Fruit fly (Drosophila melanogaster) whole organism, embryonic: ENCODE data around the gene CG11970.

Experiments
- CG10366 ChIP-seq: fragments of 200-800 bp; sonication (Bioruptor generic); IDR thresholded peaks from 2 replicates; pipeline ENCODE4 v1.3.6; 2022; ENCODE audit warnings: missing biosample characterization, missing genetic modification characterization
- CG11695 ChIP-seq: fragments of 200-800 bp; sonication (Bioruptor generic); IDR thresholded peaks from 3 replicates; pipeline ENCODE4 v1.3.6; 2022; ENCODE audit warnings: missing biosample characterization, missing genetic modification characterization
- CG13624 ChIP-seq: fragments of 200-800 bp; sonication (Bioruptor generic); optimal IDR thresholded peaks from 2 replicates; lab custom pipeline; 2016; ENCODE audit warnings: missing biosample characterization, missing genetic modification characterization
- CG14667 ChIP-seq: fragments of 200-800 bp; sonication (Bioruptor generic); IDR thresholded peaks from 2 replicates; pipeline ENCODE4 v1.3.6; 2022; ENCODE audit warnings: missing biosample characterization, missing genetic modification characterization
- CG14965 ChIP-seq: fragments of 200-800 bp; sonication (Bioruptor generic); optimal IDR thresholded peaks from 2 replicates; lab custom pipeline; 2016; ENCODE audit warnings: missing biosample characterization, missing genetic modification characterization, borderline replicate concordance
- CG15011 ChIP-seq: fragments of 200-800 bp; sonication (Bioruptor generic); optimal IDR thresholded peaks from 3 replicates; lab custom pipeline; 2018; ENCODE audit warnings: missing biosample characterization, mild to moderate bottlenecking, missing genetic modification characterization
- CG16779 ChIP-seq: fragments of 200-800 bp; sonication (Bioruptor generic); IDR thresholded peaks from 2 replicates; pipeline ENCODE4 v1.3.6; 2022; ENCODE audit warnings: missing biosample characterization, missing genetic modification characterization
- CG17912 ChIP-seq: fragments of 200-800 bp; sonication (Bioruptor generic); optimal IDR thresholded peaks from 2 replicates; lab custom pipeline; 2018; ENCODE audit warnings: missing biosample characterization, mild to moderate bottlenecking, missing genetic modification characterization
- CG2199 ChIP-seq: fragments of 200-800 bp; sonication (Bioruptor generic); IDR thresholded peaks from 3 replicates; pipeline ENCODE4 v1.3.6; 2022; ENCODE audit warnings: missing biosample characterization, missing genetic modification characterization
- CG4820 ChIP-seq: fragments of 200-800 bp; sonication (Bioruptor generic); optimal IDR thresholded peaks from 3 replicates; lab custom pipeline; 2016; ENCODE audit warnings: missing biosample characterization, missing genetic modification characterization
- CG7839 ChIP-seq: fragments of 200-800 bp; sonication (Bioruptor generic); optimal IDR thresholded peaks from 3 replicates; lab custom pipeline; 2018; ENCODE audit warnings: missing biosample characterization, mild to moderate bottlenecking, missing genetic modification characterization, moderate library complexity
- CG7963 ChIP-seq: fragments of 200-800 bp; sonication (Bioruptor generic); IDR thresholded peaks from 3 replicates; pipeline ENCODE4 v1.3.6; 2022; ENCODE audit warnings: missing biosample characterization, missing genetic modification characterization; ENCODE audit not compliant: partially characterized antibody
- CG8924 ChIP-seq: fragments of 200-800 bp; optimal IDR thresholded peaks from 3 replicates; lab custom pipeline; 2019; ENCODE audit warnings: missing biosample characterization, mild to moderate bottlenecking, missing genetic modification characterization, moderate library complexity
- CG8944 ChIP-seq: fragments of 200-800 bp; sonication (Bioruptor generic); optimal IDR thresholded peaks from 3 replicates; lab custom pipeline; 2016; ENCODE audit warnings: missing biosample characterization, missing genetic modification characterization
- CG9797 ChIP-seq: fragments of 200-800 bp; sonication (Bioruptor generic); optimal IDR thresholded peaks from 3 replicates; lab custom pipeline; 2018; ENCODE audit warnings: missing biosample characterization, mild to moderate bottlenecking, missing genetic modification characterization
- CG9932 ChIP-seq: fragments of 200-800 bp; sonication (Bioruptor generic); IDR thresholded peaks from 2 replicates; pipeline ENCODE4 v1.3.6; 2022; ENCODE audit warnings: missing biosample characterization, missing genetic modification characterization
- CTCF ChIP-seq: fragments of 200-800 bp; sonication (Bioruptor generic); optimal IDR thresholded peaks from 2 replicates; lab custom pipeline; 2017; ENCODE audit warnings: missing biosample characterization, mild to moderate bottlenecking, missing genetic modification characterization, moderate library complexity
- D ChIP-seq, 2 experiments: fragments of 200-800 bp in 1 of 2; fragments of >200 bp in 1 of 2; sonication (Bioruptor generic) in 1 of 2; optimal IDR thresholded peaks; 2 replicates in 1 of 2; 3 replicates in 1 of 2; lab custom pipeline; 2017; ENCODE audit warnings: mild to moderate bottlenecking in 1 of 2, missing biosample characterization in 1 of 2, missing genetic modification characterization in 1 of 2, missing genetic modification reagents in 1 of 2
- Drgx ChIP-seq: fragments of 200-800 bp; sonication (Bioruptor generic); IDR thresholded peaks from 2 replicates; pipeline ENCODE4 v1.3.6; 2022; ENCODE audit warnings: missing biosample characterization, missing genetic modification characterization
- Eip74EF ChIP-seq, 2 experiments: fragments of 200-800 bp in 1 of 2; fragments of >200 bp in 1 of 2; sonication (Bioruptor generic) in 1 of 2; optimal IDR thresholded peaks; 2 replicates each; lab custom pipeline; 2017 to 2019; ENCODE audit warnings: missing biosample characterization in 2 of 2, missing genetic modification characterization in 2 of 2, mild to moderate bottlenecking in 1 of 2, moderate library complexity in 1 of 2
- HHEX ChIP-seq: fragments of 200-800 bp; sonication (Bioruptor generic); optimal IDR thresholded peaks from 3 replicates; lab custom pipeline; 2017; ENCODE audit warnings: missing biosample characterization, mild to moderate bottlenecking, missing genetic modification characterization, missing genetic modification reagents
- HLH4C ChIP-seq: fragments of 200-800 bp; sonication (Bioruptor generic); IDR thresholded peaks from 3 replicates; pipeline ENCODE4 v1.3.6; 2022; ENCODE audit warnings: missing biosample characterization, missing genetic modification characterization; ENCODE audit not compliant: partially characterized antibody
- Hr3 ChIP-seq: fragments of 200-800 bp; sonication (Bioruptor generic); optimal IDR thresholded peaks from 3 replicates; lab custom pipeline; 2016; ENCODE audit warnings: missing biosample characterization, missing genetic modification characterization
- Hr51 ChIP-seq, 2 experiments: fragments of 200-800 bp; sonication (Bioruptor generic); optimal IDR thresholded peaks; 2 replicates in 1 of 2; 3 replicates in 1 of 2; lab custom pipeline; 2016 to 2018; ENCODE audit warnings: missing biosample characterization in 2 of 2, missing genetic modification characterization in 2 of 2, mild to moderate bottlenecking in 1 of 2, moderate library complexity in 1 of 2
- Lhr ChIP-seq: fragments of 200-800 bp; sonication (Bioruptor generic); optimal IDR thresholded peaks from 3 replicates; lab custom pipeline; 2017; ENCODE audit warnings: mild to moderate bottlenecking, missing biosample characterization, missing genetic modification reagents, missing genetic modification characterization
- Meics ChIP-seq: fragments of 200-800 bp; sonication (Bioruptor generic); optimal IDR thresholded peaks from 2 replicates; lab custom pipeline; 2017; ENCODE audit warnings: missing biosample characterization, mild to moderate bottlenecking, missing genetic modification characterization
- Poxn ChIP-seq: fragments of 200-800 bp; sonication (Bioruptor generic); IDR thresholded peaks from 2 replicates; pipeline ENCODE4 v1.3.6; 2022; ENCODE audit warnings: missing biosample characterization, missing genetic modification characterization
- Ssrp ChIP-seq: fragments of 200-800 bp; sonication (Bioruptor generic); optimal IDR thresholded peaks from 2 replicates; lab custom pipeline; 2018; ENCODE audit warnings: missing biosample characterization, mild to moderate bottlenecking, missing genetic modification characterization, moderate library complexity
- Stat92E ChIP-seq, 3 experiments: fragments of >200 bp in 2 of 3; fragments of 200-800 bp in 1 of 3; sonication (Bioruptor generic) in 1 of 3; optimal IDR thresholded peaks; 2 replicates each; lab custom pipeline; 2017 to 2019; ENCODE audit warnings: missing biosample characterization in 3 of 3, missing genetic modification characterization in 3 of 3, mild to moderate bottlenecking in 1 of 3, moderate library complexity in 1 of 3
- Trl ChIP-seq, 3 experiments: fragments of >200 bp in 2 of 3; fragments of 200-800 bp in 1 of 3; sonication (Bioruptor generic) in 1 of 3; optimal IDR thresholded peaks; 2 replicates in 1 of 3; 3 replicates in 2 of 3; lab custom pipeline; 2016 to 2017; ENCODE audit warnings: missing biosample characterization in 1 of 3, missing genetic modification characterization in 1 of 3
- abd-A ChIP-seq: fragments of 200-800 bp; sonication (Bioruptor generic); optimal IDR thresholded peaks from 3 replicates; lab custom pipeline; 2019; ENCODE audit warnings: missing biosample characterization, mild to moderate bottlenecking, missing genetic modification characterization, moderate library complexity
- ac ChIP-seq: fragments of 200-800 bp; sonication (Bioruptor generic); optimal IDR thresholded peaks from 3 replicates; lab custom pipeline; 2017; ENCODE audit warnings: missing biosample characterization, mild to moderate bottlenecking, missing genetic modification characterization
- ap ChIP-seq: fragments of 200-800 bp; sonication (Bioruptor generic); IDR thresholded peaks from 2 replicates; pipeline ENCODE4 v1.3.6; 2022; ENCODE audit warnings: missing biosample characterization, missing genetic modification characterization
- caup ChIP-seq: fragments of 200-800 bp; sonication (Bioruptor generic); optimal IDR thresholded peaks from 3 replicates; lab custom pipeline; 2017; ENCODE audit warnings: missing biosample characterization, mild to moderate bottlenecking, missing genetic modification characterization, moderate library complexity; ENCODE audit not compliant: severe bottlenecking
- dysf ChIP-seq: fragments of 200-800 bp; sonication (Bioruptor generic); IDR thresholded peaks from 3 replicates; pipeline ENCODE4 v1.3.6; 2022; ENCODE audit warnings: missing biosample characterization, missing genetic modification characterization
- exex ChIP-seq: fragments of 200-800 bp; sonication (Bioruptor generic); optimal IDR thresholded peaks from 4 replicates; lab custom pipeline; 2018; ENCODE audit warnings: missing biosample characterization, mild to moderate bottlenecking, missing genetic modification characterization, moderate library complexity
- fd102C ChIP-seq: fragments of 200-800 bp; sonication (Bioruptor generic); optimal IDR thresholded peaks from 2 replicates; lab custom pipeline; 2018; ENCODE audit warnings: missing biosample characterization, mild to moderate bottlenecking, missing genetic modification characterization, moderate library complexity
- gsb ChIP-seq: fragments of 200-800 bp; sonication (Bioruptor generic); IDR thresholded peaks from 2 replicates; pipeline ENCODE4 v1.3.6; 2022; ENCODE audit warnings: missing biosample characterization, missing genetic modification characterization
- hb ChIP-seq: fragments of 200-800 bp; sonication (Bioruptor generic); IDR thresholded peaks from 3 replicates; pipeline ENCODE4 v1.3.6; 2022; ENCODE audit warnings: missing biosample characterization, missing genetic modification characterization; ENCODE audit not compliant: partially characterized antibody
- otp ChIP-seq: fragments of 200-800 bp; sonication (Bioruptor generic); IDR thresholded peaks from 3 replicates; pipeline ENCODE4, ENCODE4 v1.3.6; 2022; ENCODE audit warnings: missing biosample characterization, missing genetic modification characterization
- peb ChIP-seq: fragments of 200-800 bp; sonication (Bioruptor generic); IDR thresholded peaks from 2 replicates; pipeline ENCODE4 v1.3.6; 2022; ENCODE audit warnings: missing biosample characterization, missing genetic modification characterization
- sens-2 ChIP-seq: fragments of 200-800 bp; sonication (Bioruptor generic); IDR thresholded peaks from 2 replicates; pipeline ENCODE4 v1.3.6; 2022; ENCODE audit warnings: missing biosample characterization, missing genetic modification characterization
- shn ChIP-seq: fragments of 200-800 bp; sonication (Bioruptor generic); optimal IDR thresholded peaks from 3 replicates; lab custom pipeline; 2016; ENCODE audit warnings: missing biosample characterization, missing genetic modification characterization
- sisA ChIP-seq: fragments of 200-800 bp; sonication (Bioruptor generic); IDR thresholded peaks from 2 replicates; pipeline ENCODE4 v1.3.6; 2022; ENCODE audit warnings: missing biosample characterization, missing genetic modification characterization
- so ChIP-seq: fragments of 200-800 bp; sonication (Bioruptor generic); IDR thresholded peaks from 3 replicates; pipeline ENCODE4 v1.3.6; 2022; ENCODE audit warnings: missing biosample characterization, missing genetic modification characterization
- tgo ChIP-seq: fragments of 200-800 bp; sonication (Bioruptor generic); IDR thresholded peaks from 3 replicates; pipeline ENCODE4 v1.3.6; 2022; ENCODE audit warnings: missing biosample characterization, missing genetic modification characterization
- tll ChIP-seq, 2 experiments: fragments of 200-800 bp in 1 of 2; fragments of >200 bp in 1 of 2; sonication (Bioruptor generic) in 1 of 2; optimal IDR thresholded peaks; 2 replicates each; lab custom pipeline; 2017 to 2019; ENCODE audit warnings: missing biosample characterization in 2 of 2, missing genetic modification characterization in 2 of 2, mild to moderate bottlenecking in 1 of 2, moderate library complexity in 1 of 2

CG11970 gene

dm6 chr3R:8945502-8946324 lies 38.8 kb upstream of the CG11970 start (continued):
- TF ChIP-seq HHEX (GFP tag; lab: Kevin White, UChicago) (peak; percentile 83), shn (GFP tag; lab: Kevin White, UChicago) (no peak), CG9932 (peak; percentile 56; the same call in 1 of the 2 replicates), so (peak; percentile 90), CG16779 (GFP tag; lab: Robert Waterston, UW) (no peak), CG2199 (GFP tag; lab: Robert Waterston, UW) (no peak), CG7963 (GFP tag; lab: Robert Waterston, UW) (no peak), Poxn (GFP tag; lab: Robert Waterston, UW) (no peak), dysf (GFP tag; lab: Robert Waterston, UW) (peak; percentile 92), abd-A (tag; lab: Kevin White, UChicago) (peak; percentile 85), Meics (peak; percentile 78), CTCF (GFP tag; lab: Kevin White, UChicago) (peak; percentile 17), CG8924 (tag; lab: Kevin White, UChicago) (peak; percentile 90), Trl (optimal IDR thresholded peaks at IDR 0.05; lab: Kevin White, UChicago) (no peak), Trl (GFP tag; optimal IDR thresholded peaks at IDR 0.05; lab: Kevin White, UChicago) (peak; percentile 30), Drgx (GFP tag; lab: Robert Waterston, UW) (peak; percentile 89), CG4820 (peak; percentile 67), ap (GFP tag; lab: Robert Waterston, UW) (peak; percentile 69; the same call in 1 of the 2 replicates), D (optimal IDR thresholded peaks at IDR 0.05; lab: Kevin White, UChicago) (no peak), D (GFP tag; optimal IDR thresholded peaks at IDR 0.05; lab: Kevin White, UChicago) (peak; percentile 86), Hr3 (GFP tag; lab: Kevin White, UChicago) (peak; percentile 83), exex (tag; lab: Kevin White, UChicago) (peak; percentile 26), hb (GFP tag; lab: Robert Waterston, UW) (no peak), fd102C (no peak), Stat92E (GFP tag; optimal IDR thresholded peaks at IDR 0.05; lab: Kevin White, UChicago) (peak in 1 of 3 experiments; percentile 80), ac (GFP tag; lab: Kevin White, UChicago) (peak; percentile 7), CG15011 (peak; percentile 32), Lhr (GFP tag; lab: Kevin White, UChicago) (peak; percentile 53), CG7839 (tag; lab: Kevin White, UChicago) (peak; percentile 93), Ssrp (tag; lab: Kevin White, UChicago) (peak; percentile 87), CG9797 (GFP tag; lab: Kevin White, UChicago) (no peak), CG14667 (GFP tag; lab: Robert Waterston, UW) (peak; percentile 64; the same call in 1 of the 2 replicates), CG14965 (GFP tag; lab: Kevin White, UChicago) (no peak), CG11695 (peak; percentile 87), tll (GFP tag; optimal IDR thresholded peaks at IDR 0.05; lab: Kevin White, UChicago) (no peak), gsb (GFP tag; lab: Robert Waterston, UW) (peak; percentile 41), sisA (GFP tag; lab: Robert Waterston, UW) (peak; percentile 77), caup (GFP tag; lab: Kevin White, UChicago) (peak; percentile 70), CG10366 (GFP tag; lab: Robert Waterston, UW) (peak; percentile 82; the same call in 1 of the 2 replicates), CG8944 (peak; percentile 12), CG17912 (GFP tag; lab: Kevin White, UChicago) (peak; percentile 29), sens-2 (GFP tag; lab: Robert Waterston, UW) (peak; percentile 52; the same call in 1 of the 2 replicates), Eip74EF (GFP tag; optimal IDR thresholded peaks at IDR 0.05; lab: Kevin White, UChicago) (peak in 1 of 2 experiments; percentile 93), Hr51 (GFP tag; optimal IDR thresholded peaks at IDR 0.05; lab: Kevin White, UChicago) (peak in 1 of 2 experiments; percentile 95), otp (GFP tag; lab: Robert Waterston, UW) (peak; percentile 68; the same call in 2 of the 3 replicates), HLH4C (no peak), peb (GFP tag; lab: Robert Waterston, UW) (peak; percentile 37; the same call in 1 of the 2 replicates), CG13624 (no peak), tgo (GFP tag; lab: Robert Waterston, UW) (peak; percentile 96)
